Fruit fly (Drosophila melanogaster) whole organism, embryonic: ENCODE results near the gene CG34242.

Source experiments
- Adf1 ChIP-seq: fragments of 200-800 bp; sonication (Bioruptor generic); IDR thresholded peaks from 2 replicates; pipeline ENCODE4 v1.3.6; 2022; ENCODE audit warnings: missing biosample characterization, missing genetic modification characterization
- Antp ChIP-seq: fragments of 200-800 bp; sonication (Bioruptor generic); optimal IDR thresholded peaks from 3 replicates; lab custom pipeline; 2016; ENCODE audit warnings: missing biosample characterization, missing genetic modification characterization
- Awh ChIP-seq: fragments of 200-800 bp; sonication (Bioruptor generic); IDR thresholded peaks from 2 replicates; pipeline ENCODE4, ENCODE4 v1.3.6; 2022; ENCODE audit warnings: missing biosample characterization, missing genetic modification characterization
- CG10209 ChIP-seq: fragments of 200-800 bp; sonication (Bioruptor generic); optimal IDR thresholded peaks from 3 replicates; lab custom pipeline; 2017; ENCODE audit warnings: missing biosample characterization, mild to moderate bottlenecking, missing genetic modification characterization, missing genetic modification reagents
- CG11456 ChIP-seq: fragments of 200-800 bp; sonication (Bioruptor generic); IDR thresholded peaks from 3 replicates; pipeline ENCODE4 v1.3.6; 2022; ENCODE audit warnings: missing biosample characterization, missing genetic modification characterization
- CG12104 ChIP-seq: fragments of 200-800 bp; sonication (Bioruptor generic); optimal IDR thresholded peaks from 3 replicates; lab custom pipeline; 2016; ENCODE audit warnings: missing biosample characterization, missing genetic modification characterization
- CG13287 ChIP-seq: fragments of 200-800 bp; sonication (Bioruptor generic); IDR thresholded peaks from 2 replicates; pipeline ENCODE4 v1.3.6; 2022; ENCODE audit warnings: missing biosample characterization, missing genetic modification characterization; ENCODE audit not compliant: partially characterized antibody
- CG13424 ChIP-seq: fragments of 200-800 bp; sonication (Bioruptor generic); optimal IDR thresholded peaks from 2 replicates; lab custom pipeline; 2019; ENCODE audit warnings: missing biosample characterization, mild to moderate bottlenecking, missing genetic modification characterization, moderate library complexity
- CG17359 ChIP-seq: fragments of 200-800 bp; sonication (Bioruptor generic); optimal IDR thresholded peaks from 3 replicates; lab custom pipeline; 2018; ENCODE audit warnings: missing biosample characterization, mild to moderate bottlenecking, missing genetic modification characterization, moderate library complexity
- CG17361 ChIP-seq: fragments of 200-800 bp; sonication (Bioruptor generic); IDR thresholded peaks from 3 replicates; pipeline ENCODE4 v1.3.6; 2022; ENCODE audit warnings: missing biosample characterization, missing genetic modification characterization
- CG17802 ChIP-seq: fragments of 200-800 bp; sonication (Bioruptor generic); optimal IDR thresholded peaks from 2 replicates; lab custom pipeline; 2018; ENCODE audit warnings: missing biosample characterization, mild to moderate bottlenecking, missing genetic modification characterization, moderate library complexity
- CG1832 ChIP-seq: fragments of 200-800 bp; sonication (Bioruptor generic); optimal IDR thresholded peaks from 2 replicates; lab custom pipeline; 2017; ENCODE audit warnings: missing biosample characterization, mild to moderate bottlenecking, missing genetic modification characterization, inconsistent platforms
- CG2129 ChIP-seq: fragments of 200-800 bp; sonication (Bioruptor generic); IDR thresholded peaks from 2 replicates; pipeline ENCODE4 v1.3.6; 2022; ENCODE audit warnings: missing biosample characterization, missing genetic modification characterization; ENCODE audit not compliant: partially characterized antibody
- CG30403 ChIP-seq: fragments of 200-800 bp; sonication (Bioruptor generic); optimal IDR thresholded peaks from 3 replicates; lab custom pipeline; 2016; ENCODE audit warnings: missing biosample characterization, missing genetic modification characterization
- CG31388 ChIP-seq: fragments of 200-800 bp; sonication (Bioruptor generic); optimal IDR thresholded peaks from 2 replicates; lab custom pipeline; 2016; ENCODE audit warnings: missing biosample characterization, missing genetic modification characterization
- CG3847 ChIP-seq: fragments of 200-800 bp; sonication (Bioruptor generic); IDR thresholded peaks from 2 replicates; pipeline ENCODE4 v1.3.6; 2022; ENCODE audit warnings: missing biosample characterization, missing genetic modification characterization
- CG4360 ChIP-seq: fragments of 200-800 bp; sonication (Bioruptor generic); IDR thresholded peaks from 2 replicates; pipeline ENCODE4 v1.3.6; 2022; ENCODE audit warnings: missing biosample characterization, missing genetic modification characterization
- CG4617 ChIP-seq: fragments of 200-800 bp; sonication (Bioruptor generic); optimal IDR thresholded peaks from 3 replicates; lab custom pipeline; 2016; ENCODE audit warnings: missing biosample characterization, missing genetic modification characterization, borderline replicate concordance
- CG5953 ChIP-seq: fragments of 200-800 bp; sonication (Bioruptor generic); IDR thresholded peaks from 2 replicates; pipeline ENCODE4 v1.3.6; 2022; ENCODE audit warnings: missing biosample characterization, missing genetic modification characterization
- CG6272 ChIP-seq: fragments of 200-800 bp; sonication (Bioruptor generic); IDR thresholded peaks from 2 replicates; pipeline ENCODE4 v1.3.6; 2022; ENCODE audit warnings: missing biosample characterization, missing genetic modification characterization
- CG6654 ChIP-seq: fragments of 200-800 bp; sonication (Bioruptor generic); optimal IDR thresholded peaks from 2 replicates; lab custom pipeline; 2017; ENCODE audit warnings: missing biosample characterization, mild to moderate bottlenecking, missing genetic modification characterization
- CG7271 ChIP-seq: fragments of 200-800 bp; sonication (Bioruptor generic); optimal IDR thresholded peaks from 2 replicates; lab custom pipeline; 2018; ENCODE audit warnings: missing biosample characterization, mild to moderate bottlenecking, missing genetic modification characterization, moderate library complexity
- CG7556 ChIP-seq: fragments of 200-800 bp; sonication (Bioruptor generic); optimal IDR thresholded peaks from 2 replicates; lab custom pipeline; 2017; ENCODE audit warnings: missing biosample characterization, mild to moderate bottlenecking, missing genetic modification characterization
- CG9215 ChIP-seq: fragments of 200-800 bp; sonication (Bioruptor generic); IDR thresholded peaks from 2 replicates; pipeline ENCODE4 v1.3.6; 2022; ENCODE audit warnings: missing biosample characterization, missing genetic modification characterization
- CoRest ChIP-seq: fragments of 200-800 bp; sonication (Bioruptor generic); optimal IDR thresholded peaks from 3 replicates; lab custom pipeline; 2018; ENCODE audit warnings: missing biosample characterization, mild to moderate bottlenecking, missing genetic modification characterization, moderate library complexity
- Deaf1 ChIP-seq: fragments of 200-800 bp; optimal IDR thresholded peaks from 3 replicates; lab custom pipeline; 2019; ENCODE audit warnings: missing biosample characterization, mild to moderate bottlenecking, missing genetic modification characterization, moderate library complexity
- Dip3 ChIP-seq: fragments of 200-800 bp; sonication (Bioruptor generic); optimal IDR thresholded peaks from 3 replicates; lab custom pipeline; 2016; ENCODE audit warnings: missing biosample characterization, missing genetic modification characterization
- H15 ChIP-seq: fragments of 200-800 bp; sonication (Bioruptor generic); IDR thresholded peaks from 3 replicates; pipeline ENCODE4 v1.3.6; 2022; ENCODE audit warnings: missing biosample characterization, missing genetic modification characterization
- HLHmδ ChIP-seq: fragments of 200-800 bp; sonication (Bioruptor generic); optimal IDR thresholded peaks from 2 replicates; lab custom pipeline; 2018; ENCODE audit warnings: missing biosample characterization, mild to moderate bottlenecking, missing genetic modification characterization, moderate library complexity
- Hand ChIP-seq: fragments of 200-800 bp; sonication (Bioruptor generic); optimal IDR thresholded peaks from 2 replicates; lab custom pipeline; 2017; ENCODE audit warnings: mild to moderate bottlenecking, missing biosample characterization, missing genetic modification reagents, missing genetic modification characterization
- Hmx ChIP-seq: fragments of 200-800 bp; sonication (Bioruptor generic); optimal IDR thresholded peaks from 2 replicates; lab custom pipeline; 2016; ENCODE audit warnings: missing biosample characterization, missing genetic modification characterization
- Nf-YA ChIP-seq: fragments of 200-800 bp; sonication (Bioruptor generic); IDR thresholded peaks from 2 replicates; pipeline ENCODE4 v1.3.6; 2022; ENCODE audit warnings: missing biosample characterization, missing genetic modification characterization
- abd-A ChIP-seq: fragments of 200-800 bp; sonication (Bioruptor generic); optimal IDR thresholded peaks from 3 replicates; lab custom pipeline; 2019; ENCODE audit warnings: missing biosample characterization, mild to moderate bottlenecking, missing genetic modification characterization, moderate library complexity
- ara ChIP-seq: fragments of 200-800 bp; sonication (Bioruptor generic); IDR thresholded peaks from 2 replicates; pipeline ENCODE4 v1.3.6; 2022; ENCODE audit warnings: missing biosample characterization, missing genetic modification characterization
- croc ChIP-seq: fragments of 200-800 bp; sonication (Bioruptor generic); conservative IDR thresholded peaks from 3 replicates; pipeline ENCODE4 v1.3.6; 2022; ENCODE audit warnings: missing biosample characterization, missing genetic modification characterization
- exex ChIP-seq: fragments of 200-800 bp; sonication (Bioruptor generic); optimal IDR thresholded peaks from 4 replicates; lab custom pipeline; 2018; ENCODE audit warnings: missing biosample characterization, mild to moderate bottlenecking, missing genetic modification characterization, moderate library complexity
- fu2 ChIP-seq: fragments of 200-800 bp; sonication (Bioruptor generic); optimal IDR thresholded peaks from 2 replicates; lab custom pipeline; 2016; ENCODE audit warnings: missing biosample characterization, missing genetic modification characterization
- hbn ChIP-seq: fragments of 200-800 bp; sonication (Bioruptor generic); IDR thresholded peaks from 2 replicates; pipeline ENCODE4 v1.3.6; 2022; ENCODE audit warnings: missing biosample characterization, missing genetic modification characterization; ENCODE audit not compliant: partially characterized antibody
- hkb ChIP-seq, 2 experiments: fragments of 200-800 bp in 1 of 2; fragments of >200 bp in 1 of 2; sonication (Bioruptor generic) in 1 of 2; IDR thresholded peaks in 1 of 2; optimal IDR thresholded peaks in 1 of 2; 2 replicates each; pipeline versions ENCODE4 v1.3.6 to Lab custom; 2017 to 2022; ENCODE audit warnings: missing biosample characterization in 1 of 2, missing genetic modification characterization in 1 of 2
- kni ChIP-seq: fragments of 200-800 bp; sonication (Bioruptor generic); optimal IDR thresholded peaks from 3 replicates; lab custom pipeline; 2017; ENCODE audit warnings: mild to moderate bottlenecking, missing biosample characterization, missing genetic modification reagents, missing genetic modification characterization
- mirr ChIP-seq: fragments of 200-800 bp; sonication (Bioruptor generic); optimal IDR thresholded peaks from 3 replicates; lab custom pipeline; 2018; ENCODE audit warnings: missing biosample characterization, mild to moderate bottlenecking, missing genetic modification characterization
- nerfin-1 ChIP-seq: fragments of 200-800 bp; sonication (Bioruptor generic); optimal IDR thresholded peaks from 3 replicates; lab custom pipeline; 2019; ENCODE audit warnings: missing biosample characterization, mild to moderate bottlenecking, missing genetic modification characterization, moderate library complexity
- otp ChIP-seq: fragments of 200-800 bp; sonication (Bioruptor generic); IDR thresholded peaks from 3 replicates; pipeline ENCODE4, ENCODE4 v1.3.6; 2022; ENCODE audit warnings: missing biosample characterization, missing genetic modification characterization
- pb ChIP-seq: fragments of 200-800 bp; sonication (Bioruptor generic); optimal IDR thresholded peaks from 3 replicates; lab custom pipeline; 2016; ENCODE audit warnings: missing biosample characterization, missing genetic modification characterization
- peb ChIP-seq: fragments of 200-800 bp; sonication (Bioruptor generic); IDR thresholded peaks from 2 replicates; pipeline ENCODE4 v1.3.6; 2022; ENCODE audit warnings: missing biosample characterization, missing genetic modification characterization
- repo ChIP-seq: fragments of 200-800 bp; sonication (Bioruptor generic); optimal IDR thresholded peaks from 2 replicates; lab custom pipeline; 2016; ENCODE audit warnings: missing biosample characterization, missing genetic modification characterization
- sc ChIP-seq, 3 experiments: fragments of >200 bp in 2 of 3; fragments of 200-800 bp in 1 of 3; sonication (Bioruptor generic) in 1 of 3; optimal IDR thresholded peaks; 2 replicates in 2 of 3; 3 replicates in 1 of 3; lab custom pipeline; 2017; ENCODE audit warnings: mild to moderate bottlenecking in 1 of 3, missing biosample characterization in 1 of 3, missing genetic modification characterization in 1 of 3, missing genetic modification reagents in 1 of 3
- sd ChIP-seq: fragments of 200-800 bp; sonication (Bioruptor generic); optimal IDR thresholded peaks from 3 replicates; lab custom pipeline; 2018; ENCODE audit warnings: missing biosample characterization, mild to moderate bottlenecking, missing genetic modification characterization, moderate library complexity
- slou ChIP-seq: fragments of 200-800 bp; sonication (Bioruptor generic); optimal IDR thresholded peaks from 3 replicates; lab custom pipeline; 2016; ENCODE audit warnings: missing biosample characterization, missing genetic modification characterization
- zfh2 ChIP-seq: fragments of 200-800 bp; sonication (Bioruptor generic); optimal IDR thresholded peaks from 2 replicates; lab custom pipeline; 2016; ENCODE audit warnings: missing biosample characterization, missing genetic modification characterization

The CG34242 gene

DNA sequence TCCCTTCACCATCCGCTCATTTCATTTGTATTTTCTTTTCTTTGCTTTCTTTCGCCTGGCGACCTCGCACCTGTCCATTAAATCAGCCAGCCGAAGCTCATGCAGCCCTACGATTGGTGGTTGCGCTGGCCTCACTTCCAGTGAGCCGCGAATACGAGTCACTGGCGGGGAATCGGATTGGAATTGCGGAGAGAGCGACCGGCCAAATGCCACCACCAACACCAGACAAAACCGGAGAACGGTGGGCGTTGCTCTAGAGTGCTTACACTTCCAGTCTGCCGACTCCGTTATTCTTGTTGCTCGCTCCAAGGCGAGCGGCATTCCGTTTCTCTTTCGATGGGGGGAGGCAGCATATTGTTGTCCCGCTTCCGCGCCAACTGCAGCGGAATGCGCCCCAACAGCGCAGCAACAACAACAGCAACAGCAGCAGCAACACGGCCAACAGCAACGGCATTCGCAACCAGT lies 46.4 kb downstream of the CG34242 start, which contains the start of gene ara (continued):
- no peak for TF ChIP-seq Antp (GFP tag; lab: Kevin White, UChicago)
- no peak for TF ChIP-seq CG5953 (GFP tag; lab: Robert Waterston, UW)
- TF ChIP-seq fu2 (GFP tag; lab: Kevin White, UChicago): no peak
- TF ChIP-seq CG30403 (GFP tag; lab: Kevin White, UChicago): no peak
- TF ChIP-seq CG4360 (GFP tag; lab: Robert Waterston, UW): peak; percentile 95
- TF ChIP-seq exex (tag; lab: Kevin White, UChicago): no peak
- no peak for TF ChIP-seq CG7556
- TF ChIP-seq hkb (optimal IDR thresholded peaks at IDR 0.05; lab: Kevin White, UChicago): no peak
- 0 out of 2 replicates have a peak, but pooled peaks have one; percentile 23 for TF ChIP-seq hkb (GFP tag; IDR thresholded peaks at IDR 0.05; lab: Robert Waterston, UW)
- TF ChIP-seq CG31388: no peak
- TF ChIP-seq CG12104 (GFP tag; lab: Kevin White, UChicago): no peak
- no peak for TF ChIP-seq CG11456 (GFP tag; lab: Robert Waterston, UW)
- TF ChIP-seq CG17359: no peak
- TF ChIP-seq abd-A (tag; lab: Kevin White, UChicago): no peak
- TF ChIP-seq CG13287 (GFP tag; lab: Robert Waterston, UW): no peak
- peak; percentile 38; the same call in 1 of the 2 replicates for TF ChIP-seq Adf1
- no peak for TF ChIP-seq CG6654
- peak; percentile 81 for TF ChIP-seq CG1832 (GFP tag; lab: Kevin White, UChicago)
- no peak for TF ChIP-seq pb (GFP tag; lab: Kevin White, UChicago)
- no peak for TF ChIP-seq Hmx
- peak; percentile 31 for TF ChIP-seq kni
- no peak for TF ChIP-seq CG6272 (GFP tag; lab: Robert Waterston, UW)
- no peak for TF ChIP-seq CG3847 (GFP tag; lab: Robert Waterston, UW)
- no peak for TF ChIP-seq CG2129 (GFP tag; lab: Robert Waterston, UW)
- no peak for TF ChIP-seq Awh (GFP tag; lab: Robert Waterston, UW)
- no peak for TF ChIP-seq CG9215 (GFP tag; lab: Robert Waterston, UW)
- TF ChIP-seq CG7271 (tag; lab: Kevin White, UChicago): no peak
- TF ChIP-seq repo (GFP tag; lab: Kevin White, UChicago): no peak
- TF ChIP-seq hbn (GFP tag; lab: Robert Waterston, UW): no peak
- TF ChIP-seq croc: no peak
- no peak for TF ChIP-seq CG4617 (GFP tag; lab: Kevin White, UChicago)
- TF ChIP-seq HLHmδ (GFP tag; lab: Kevin White, UChicago): no peak
- no peak for TF ChIP-seq zfh2 (GFP tag; lab: Kevin White, UChicago)
- peak; percentile 99 for TF ChIP-seq sd
- TF ChIP-seq peb (GFP tag; lab: Robert Waterston, UW): no peak
- TF ChIP-seq otp (GFP tag; lab: Robert Waterston, UW): no peak
- TF ChIP-seq nerfin-1 (tag; lab: Kevin White, UChicago): peak; percentile 93
- TF ChIP-seq Dip3: no peak
- TF ChIP-seq CG10209: no peak
- no peak for TF ChIP-seq slou (GFP tag; lab: Kevin White, UChicago)
- TF ChIP-seq H15 (GFP tag; lab: Robert Waterston, UW): no peak
- TF ChIP-seq Nf-YA: peak; percentile 74
- TF ChIP-seq CG17361 (GFP tag; lab: Robert Waterston, UW): no peak
- TF ChIP-seq CG17802: no peak
- no peak for TF ChIP-seq CG13424 (tag; lab: Kevin White, UChicago)
- TF ChIP-seq sc (optimal IDR thresholded peaks at IDR 0.05; lab: Kevin White, UChicago): no peak
- TF ChIP-seq sc (GFP tag; optimal IDR thresholded peaks at IDR 0.05; lab: Kevin White, UChicago): no peak
- peak; percentile 32; the same call in 1 of the 2 replicates for TF ChIP-seq ara (GFP tag; lab: Robert Waterston, UW)
- TF ChIP-seq CoRest: peak; percentile 18
- TF ChIP-seq mirr (GFP tag; lab: Kevin White, UChicago): no peak
- no peak for TF ChIP-seq Hand (GFP tag; lab: Kevin White, UChicago)
- peak; percentile 89 for TF ChIP-seq Deaf1 (tag; lab: Kevin White, UChicago)
